Worm (Caenorhabditis elegans) whole organism, L2 larva: Measurements from ENCODE around the gene sri-71.
"Not testable (repeated sequence)": the region's sequence is repeated elsewhere in the genome, so short reads cannot be mapped to it uniquely, and the experiment has no call there.

Experiments used
- C34F6.9 ChIP-seq: fragments of 150-350 bp; optimal IDR thresholded peaks from 2 replicates; lab custom pipeline; 2014; ENCODE audit warnings: missing biosample characterization, missing genetic modification characterization
- F13H6.1 ChIP-seq: sonication (generic microtip); optimal IDR thresholded peaks from 2 replicates; lab custom pipeline; 2016; ENCODE audit warnings: missing genetic modification characterization, missing compliant biosample characterization
- alr-1 ChIP-seq: fragments of 150-350 bp; optimal IDR thresholded peaks from 2 replicates; lab custom pipeline; 2014; ENCODE audit warnings: missing biosample characterization, missing genetic modification characterization
- ama-1 ChIP-seq: fragments of 150-350 bp; optimal IDR thresholded peaks from 2 replicates; lab custom pipeline; 2018; ENCODE audit warnings: inconsistent platforms
- blmp-1 ChIP-seq: sonication (generic microtip); optimal IDR thresholded peaks from 2 replicates; lab custom pipeline; 2017; ENCODE audit warnings: missing genetic modification characterization, mild to moderate bottlenecking, missing compliant biosample characterization, antibody characterized with exemption, moderate library complexity; ENCODE audit not compliant: insufficient read depth
- ceh-16 ChIP-seq: fragments of 150-350 bp; optimal IDR thresholded peaks from 2 replicates; lab custom pipeline; 2014; ENCODE audit warnings: missing biosample characterization, missing genetic modification characterization
- crh-2 ChIP-seq: sonication (generic microtip); optimal IDR thresholded peaks from 2 replicates; lab custom pipeline; 2017; ENCODE audit warnings: missing biosample characterization, missing genetic modification characterization
- dmd-4 ChIP-seq: sonication (generic microtip); optimal IDR thresholded peaks from 2 replicates; lab custom pipeline; 2017; ENCODE audit warnings: missing biosample characterization, missing genetic modification characterization
- egl-27 ChIP-seq: sonication (generic microtip); optimal IDR thresholded peaks from 3 replicates; lab custom pipeline; 2017; ENCODE audit warnings: missing biosample characterization, missing genetic modification reagents, missing genetic modification characterization
- elt-3 ChIP-seq: sonication (generic microtip); optimal IDR thresholded peaks from 2 replicates; lab custom pipeline; 2017; ENCODE audit warnings: missing biosample characterization, missing genetic modification characterization
- fos-1 ChIP-seq: fragments of 150-350 bp; optimal IDR thresholded peaks from 2 replicates; lab custom pipeline; 2014; ENCODE audit warnings: missing biosample characterization, missing genetic modification characterization
- lin-11 ChIP-seq: fragments of 150-350 bp; sonication (generic microtip); optimal IDR thresholded peaks from 2 replicates; lab custom pipeline; 2014; ENCODE audit warnings: missing biosample characterization, missing genetic modification characterization, inconsistent platforms, mixed read lengths
- lin-13 ChIP-seq: fragments of 150-350 bp; optimal IDR thresholded peaks from 2 replicates; lab custom pipeline; 2014; ENCODE audit warnings: missing biosample characterization, missing genetic modification reagents, missing genetic modification characterization
- lsy-2 ChIP-seq, 2 experiments: fragments of 150-350 bp in 1 of 2; sonication (generic microtip) in 1 of 2; optimal IDR thresholded peaks; 2 replicates each; lab custom pipeline; 2014 to 2017; ENCODE audit warnings: missing biosample characterization in 2 of 2, missing genetic modification characterization in 2 of 2
- mab-5 ChIP-seq: fragments of 150-350 bp; optimal IDR thresholded peaks from 2 replicates; lab custom pipeline; 2014; ENCODE audit warnings: missing biosample characterization, missing genetic modification characterization
- mbf-1 ChIP-seq: sonication (generic microtip); optimal IDR thresholded peaks from 2 replicates; lab custom pipeline; 2017; ENCODE audit warnings: missing biosample characterization, missing genetic modification characterization
- nhr-11 ChIP-seq: fragments of 150-350 bp; optimal IDR thresholded peaks from 2 replicates; lab custom pipeline; 2014; ENCODE audit warnings: missing biosample characterization, missing genetic modification characterization
- nhr-12 ChIP-seq: fragments of 150-350 bp; optimal IDR thresholded peaks from 2 replicates; lab custom pipeline; 2014; ENCODE audit warnings: missing biosample characterization, missing genetic modification characterization
- nhr-129 ChIP-seq: fragments of 150-350 bp; optimal IDR thresholded peaks from 2 replicates; lab custom pipeline; 2014; ENCODE audit warnings: missing biosample characterization, missing genetic modification characterization
- nhr-21 ChIP-seq: fragments of 150-350 bp; optimal IDR thresholded peaks from 2 replicates; lab custom pipeline; 2014; ENCODE audit warnings: missing biosample characterization, missing genetic modification characterization
- nhr-237 ChIP-seq: fragments of 150-350 bp; optimal IDR thresholded peaks from 2 replicates; lab custom pipeline; 2014; ENCODE audit warnings: missing biosample characterization, missing genetic modification characterization
- nhr-25 ChIP-seq: fragments of 150-350 bp; sonication (generic microtip); optimal IDR thresholded peaks from 3 replicates; lab custom pipeline; 2014; ENCODE audit warnings: missing biosample characterization, missing genetic modification characterization
- nhr-6 ChIP-seq: fragments of 150-350 bp; optimal IDR thresholded peaks from 2 replicates; lab custom pipeline; 2014; ENCODE audit warnings: missing biosample characterization, missing genetic modification characterization
- sem-4 ChIP-seq: fragments of 150-350 bp; optimal IDR thresholded peaks from 2 replicates; lab custom pipeline; 2014; ENCODE audit warnings: missing biosample characterization, missing genetic modification reagents, missing genetic modification characterization
- sma-9 ChIP-seq, 2 experiments: fragments of 150-350 bp in 1 of 2; sonication (generic microtip) in 1 of 2; optimal IDR thresholded peaks; 2 replicates each; lab custom pipeline; 2014 to 2016; ENCODE audit warnings: missing genetic modification characterization in 2 of 2, mild to moderate bottlenecking in 1 of 2, missing biosample characterization in 1 of 2, missing compliant biosample characterization in 1 of 2, missing genetic modification reagents in 1 of 2, moderate library complexity in 1 of 2
- snpc-4 ChIP-seq: fragments of 150-350 bp; optimal IDR thresholded peaks from 2 replicates; lab custom pipeline; 2014; ENCODE audit warnings: missing biosample characterization, missing genetic modification characterization
- unc-55 ChIP-seq: fragments of 150-350 bp; sonication (generic microtip); optimal IDR thresholded peaks from 3 replicates; lab custom pipeline; 2014; ENCODE audit warnings: missing biosample characterization, missing genetic modification reagents, missing genetic modification characterization
- ztf-11 ChIP-seq: sonication (generic microtip); optimal IDR thresholded peaks from 2 replicates; lab custom pipeline; 2017; ENCODE audit warnings: missing biosample characterization, missing genetic modification characterization
- ztf-4 ChIP-seq: fragments of 150-350 bp; optimal IDR thresholded peaks from 2 replicates; lab custom pipeline; 2014; ENCODE audit warnings: missing biosample characterization, missing genetic modification characterization

sri-71 gene

ce11 chrII:2646756-2647155, 19.2 kb downstream of the sri-71 start, which contains the start of gene F22E5.12:
Gene F22E5.12 (minus strand): TSS chrII:2646856.
- TF ChIP-seq sma-9 (GFP tag; optimal IDR thresholded peaks at IDR 0.05; lab: Kevin White, UChicago); sma-9 (tag; optimal IDR thresholded peaks at IDR 0.05; lab: Kevin White, UChicago); crh-2 (tag; lab: Kevin White, UChicago); dmd-4 (tag; lab: Kevin White, UChicago): not testable (repeated sequence)

ce11 chrII:2649015-2649414, 21.5 kb downstream of the sri-71 start:
- TF ChIP-seq nhr-11 (tag; lab: Kevin White, UChicago) (no peak), mab-5 (tag; lab: Kevin White, UChicago) (no peak), unc-55 (GFP tag; lab: Kevin White, UChicago) (peak; percentile 61), lin-13 (peak; percentile 17), blmp-1 (tag; lab: Kevin White, UChicago) (no peak), C34F6.9 (peak; percentile 81), nhr-6 (no peak), F13H6.1 (tag; lab: Kevin White, UChicago) (peak; percentile 61), nhr-12 (tag; lab: Kevin White, UChicago) (no peak), snpc-4 (peak; percentile 16), lsy-2 (tag; optimal IDR thresholded peaks at IDR 0.05; lab: Kevin White, UChicago) (peak in 1 of 2 experiments; percentile 65), elt-3 (tag; lab: Kevin White, UChicago) (no peak), nhr-129 (tag; lab: Kevin White, UChicago) (peak; percentile 29), nhr-237 (tag; lab: Kevin White, UChicago) (no peak), sem-4 (tag; lab: Kevin White, UChicago) (peak; percentile 13)

- TF ChIP-seq mbf-1 (tag; lab: Kevin White, UChicago): no peak
Observed at ce11 chrII:2649539-2649938, 22.0 kb downstream of the sri-71 start, which contains the start of the genes F22E5.13 and F22E5.6. Gene F22E5.13 (minus strand): TSS chrII:2649639. Gene F22E5.6 (plus strand): TSS chrII:2649835.

- TF ChIP-seq lin-11: no peak
- TF ChIP-seq ztf-4 (tag; lab: Kevin White, UChicago): no peak
- no peak for TF ChIP-seq nhr-11 (tag; lab: Kevin White, UChicago)
- no peak for TF ChIP-seq fos-1 (tag; lab: Kevin White, UChicago)
- TF ChIP-seq mbf-1 (tag; lab: Kevin White, UChicago): no peak
- no peak for TF ChIP-seq nhr-12 (tag; lab: Kevin White, UChicago)
- no peak for TF ChIP-seq sma-9 (GFP tag; optimal IDR thresholded peaks at IDR 0.05; lab: Kevin White, UChicago)
- TF ChIP-seq sma-9 (tag; optimal IDR thresholded peaks at IDR 0.05; lab: Kevin White, UChicago): no peak
Observed at ce11 chrII:2656606-2657005, 29.1 kb downstream of the sri-71 start, which contains the start of gene sri-47. Gene sri-47 (plus strand): TSS chrII:2656906.

- TF ChIP-seq blmp-1 (tag; lab: Kevin White, UChicago) (no peak), snpc-4 (no peak), mab-5 (tag; lab: Kevin White, UChicago) (no peak), nhr-25 (tag; lab: Kevin White, UChicago) (no peak), lin-11 (no peak), nhr-6 (no peak), egl-27 (no peak), ama-1 (lab: Kevin White, UChicago) (no peak), alr-1 (tag; lab: Kevin White, UChicago) (no peak), ztf-11 (tag; lab: Kevin White, UChicago) (no peak), nhr-21 (tag; lab: Kevin White, UChicago) (no peak), elt-3 (tag; lab: Kevin White, UChicago) (no peak), ceh-16 (no peak)
Observed at ce11 chrII:2659364-2659763, 31.8 kb downstream of the sri-71 start, which contains the start of gene gcy-21. Gene gcy-21 (plus strand): TSS chrII:2659664.

ce11 chrII:2665081-2665480, 37.5 kb downstream of the sri-71 start, which contains the start of gene F22E5.2:
Gene F22E5.2 (plus strand): TSS chrII:2665381.
- not testable (repeated sequence) for TF ChIP-seq sma-9 (GFP tag; optimal IDR thresholded peaks at IDR 0.05; lab: Kevin White, UChicago); sma-9 (tag; optimal IDR thresholded peaks at IDR 0.05; lab: Kevin White, UChicago); crh-2 (tag; lab: Kevin White, UChicago); blmp-1 (tag; lab: Kevin White, UChicago)
